Worm (Caenorhabditis elegans) whole organism, L1 larva: ENCODE measurements around the gene str-177.
A peak's percentile ranks its signal among the peaks of the same experiment; 100 is the strongest.

ENCODE experiments used
- C16A3.4 ChIP-seq: fragments of 150-350 bp; optimal IDR thresholded peaks from 2 replicates; lab custom pipeline; 2014; ENCODE audit warnings: missing biosample characterization, missing genetic modification characterization
- F16B12.6 ChIP-seq: fragments of 150-350 bp; optimal IDR thresholded peaks from 2 replicates; lab custom pipeline; 2014; ENCODE audit warnings: missing biosample characterization, missing genetic modification characterization
- aha-1 ChIP-seq: fragments of 150-350 bp; optimal IDR thresholded peaks from 2 replicates; lab custom pipeline; 2014; ENCODE audit warnings: missing biosample characterization, missing genetic modification characterization
- ama-1 ChIP-seq: fragments of 150-350 bp; optimal IDR thresholded peaks from 2 replicates; lab custom pipeline; 2014
- blmp-1 ChIP-seq: fragments of 150-350 bp; optimal IDR thresholded peaks from 2 replicates; lab custom pipeline; 2014; ENCODE audit warnings: missing biosample characterization, missing genetic modification characterization
- ceh-8 ChIP-seq: fragments of 200-800 bp; sonication (Bioruptor generic); optimal IDR thresholded peaks from 2 replicates; lab custom pipeline; 2018; ENCODE audit warnings: mild to moderate bottlenecking, missing genetic modification characterization, moderate library complexity, missing compliant biosample characterization
- ceh-82 ChIP-seq, 3 experiments: fragments of 150-350 bp in 1 of 3; sonication (generic microtip) in 2 of 3; optimal IDR thresholded peaks; 2 replicates each; lab custom pipeline; 2014 to 2017; ENCODE audit warnings: missing biosample characterization in 3 of 3, missing genetic modification characterization in 3 of 3
- dpl-1 ChIP-seq, 3 experiments: fragments of 150-350 bp in 2 of 3; sonication (generic microtip) in 1 of 3; optimal IDR thresholded peaks; 2 replicates each; lab custom pipeline; 2014 to 2017; ENCODE audit warnings: missing biosample characterization in 3 of 3, missing genetic modification characterization in 3 of 3, missing genetic modification reagents in 3 of 3
- egl-13 ChIP-seq: sonication (generic microtip); optimal IDR thresholded peaks from 2 replicates; lab custom pipeline; 2016; ENCODE audit warnings: missing genotype, missing genetic modification reagents, missing genetic modification characterization, missing compliant biosample characterization
- egl-27 ChIP-seq, 2 experiments: fragments of 150-350 bp in 1 of 2; sonication (generic microtip); optimal IDR thresholded peaks; 3 replicates each; lab custom pipeline; 2017 to 2018; ENCODE audit warnings: missing biosample characterization in 2 of 2, missing genetic modification characterization in 2 of 2, missing genetic modification reagents in 2 of 2
- elt-3 ChIP-seq, 6 experiments: fragments of 150-350 bp in 1 of 6; sonication (generic microtip); optimal IDR thresholded peaks; 2 replicates each; lab custom pipeline; 2017 to 2018; ENCODE audit warnings: missing biosample characterization in 6 of 6, missing genetic modification characterization in 6 of 6, inconsistent platforms in 1 of 6
- ets-5 ChIP-seq: fragments of 200-800 bp; sonication (Bioruptor generic); IDR thresholded peaks from 2 replicates; pipeline ENCODE4 v1.3.6; 2022; ENCODE audit warnings: missing genetic modification characterization, missing compliant biosample characterization
- fkh-4 ChIP-seq: sonication (generic microtip); optimal IDR thresholded peaks from 2 replicates; lab custom pipeline; 2016; ENCODE audit warnings: missing compliant biosample characterization, missing genetic modification characterization, borderline replicate concordance
- fkh-8 ChIP-seq: sonication (generic microtip); optimal IDR thresholded peaks from 2 replicates; lab custom pipeline; 2016; ENCODE audit warnings: mild to moderate bottlenecking, missing genetic modification characterization, missing compliant biosample characterization
- grh-1 ChIP-seq: fragments of 200-800 bp; sonication (Bioruptor generic); IDR thresholded peaks from 2 replicates; pipeline ENCODE4 v1.3.6; 2022; ENCODE audit warnings: missing genetic modification reagents, missing genetic modification characterization, missing compliant biosample characterization
- hlh-17 ChIP-seq: fragments of 200-800 bp; sonication (Bioruptor generic); optimal IDR thresholded peaks from 2 replicates; lab custom pipeline; 2018; ENCODE audit warnings: missing genetic modification characterization, mild to moderate bottlenecking, missing compliant biosample characterization, moderate library complexity, borderline replicate concordance
- hlh-4 ChIP-seq: sonication (generic microtip); optimal IDR thresholded peaks from 2 replicates; lab custom pipeline; 2016; ENCODE audit warnings: mild to moderate bottlenecking, missing genetic modification characterization, missing compliant biosample characterization
- isw-1 ChIP-seq: fragments of 200-800 bp; sonication (Bioruptor generic); IDR thresholded peaks from 2 replicates; pipeline ENCODE4 v1.3.6; 2022; ENCODE audit warnings: missing genetic modification characterization, missing compliant biosample characterization
- jun-1 ChIP-seq: fragments of 150-350 bp; optimal IDR thresholded peaks from 2 replicates; lab custom pipeline; 2014; ENCODE audit warnings: missing biosample characterization, missing genetic modification reagents, missing genetic modification characterization
- lin-13 ChIP-seq: fragments of 150-350 bp; optimal IDR thresholded peaks from 2 replicates; lab custom pipeline; 2014; ENCODE audit warnings: missing biosample characterization, missing genetic modification reagents, missing genetic modification characterization
- lin-14 ChIP-seq: fragments of 200-800 bp; sonication (Bioruptor generic); optimal IDR thresholded peaks from 2 replicates; lab custom pipeline; 2018; ENCODE audit warnings: mild to moderate bottlenecking, missing genetic modification characterization, moderate library complexity, missing compliant biosample characterization
- lin-35 ChIP-seq, 2 experiments: fragments of 150-350 bp; optimal IDR thresholded peaks; 2 replicates each; lab custom pipeline; 2014; ENCODE audit warnings: missing biosample characterization in 2 of 2, missing genetic modification characterization in 2 of 2, missing genetic modification reagents in 2 of 2
- lin-39 ChIP-seq: fragments of 150-350 bp; optimal IDR thresholded peaks from 2 replicates; lab custom pipeline; 2014; ENCODE audit warnings: missing biosample characterization, missing genetic modification reagents, missing genetic modification characterization
- lir-3 ChIP-seq: sonication (generic microtip); optimal IDR thresholded peaks from 2 replicates; lab custom pipeline; 2016; ENCODE audit warnings: mild to moderate bottlenecking, missing genetic modification characterization, moderate library complexity, missing compliant biosample characterization; ENCODE audit not compliant: poor library complexity
- lsy-2 ChIP-seq, 2 experiments: fragments of 150-350 bp; optimal IDR thresholded peaks; 2 replicates each; lab custom pipeline; 2014; ENCODE audit warnings: missing biosample characterization in 2 of 2, missing genetic modification characterization in 2 of 2
- mef-2 ChIP-seq: fragments of 150-350 bp; optimal IDR thresholded peaks from 2 replicates; lab custom pipeline; 2014; ENCODE audit warnings: missing biosample characterization, missing genetic modification characterization
- mep-1 ChIP-seq: fragments of 150-350 bp; optimal IDR thresholded peaks from 2 replicates; lab custom pipeline; 2014; ENCODE audit warnings: missing biosample characterization, missing genetic modification characterization
- nhr-19 ChIP-seq: fragments of 200-800 bp; sonication (Bioruptor generic); conservative IDR thresholded peaks from 2 replicates; pipeline ENCODE4 v1.3.6; 2022; ENCODE audit warnings: missing genetic modification characterization, missing compliant biosample characterization
- nhr-20 ChIP-seq: sonication (generic microtip); optimal IDR thresholded peaks from 2 replicates; lab custom pipeline; 2016; ENCODE audit warnings: mild to moderate bottlenecking, missing genetic modification characterization, missing compliant biosample characterization
- nhr-237 ChIP-seq: fragments of 150-350 bp; optimal IDR thresholded peaks from 2 replicates; lab custom pipeline; 2014; ENCODE audit warnings: missing biosample characterization, missing genetic modification characterization
- nhr-28 ChIP-seq: fragments of 150-350 bp; optimal IDR thresholded peaks from 2 replicates; lab custom pipeline; 2014; ENCODE audit warnings: missing biosample characterization, missing genetic modification characterization
- nhr-47 ChIP-seq: sonication (generic microtip); optimal IDR thresholded peaks from 2 replicates; lab custom pipeline; 2016; ENCODE audit warnings: mild to moderate bottlenecking, missing genetic modification characterization, moderate library complexity, missing compliant biosample characterization
- nhr-71 ChIP-seq: sonication (generic microtip); optimal IDR thresholded peaks from 2 replicates; lab custom pipeline; 2016; ENCODE audit warnings: mild to moderate bottlenecking, missing genetic modification characterization, moderate library complexity, missing compliant biosample characterization
- nhr-76 ChIP-seq: sonication (generic microtip); optimal IDR thresholded peaks from 2 replicates; lab custom pipeline; 2017; ENCODE audit warnings: missing biosample characterization, missing genetic modification characterization
- nhr-77 ChIP-seq: fragments of 150-350 bp; optimal IDR thresholded peaks from 2 replicates; lab custom pipeline; 2014; ENCODE audit warnings: missing biosample characterization, missing genetic modification characterization
- nhr-85 ChIP-seq: sonication (generic microtip); peaks from one replicate; lab custom pipeline; 2016; ENCODE audit warnings: missing genetic modification characterization, inconsistent platforms, missing compliant biosample characterization
- nhr-90 ChIP-seq: sonication (generic microtip); optimal IDR thresholded peaks from 2 replicates; lab custom pipeline; 2016; ENCODE audit warnings: mild to moderate bottlenecking, missing genetic modification characterization, missing compliant biosample characterization; ENCODE audit not compliant: poor library complexity
- pag-3 ChIP-seq: sonication (generic microtip); optimal IDR thresholded peaks from 2 replicates; lab custom pipeline; 2017; ENCODE audit warnings: missing genetic modification characterization, mild to moderate bottlenecking, missing compliant biosample characterization, antibody characterized with exemption, borderline replicate concordance; ENCODE audit not compliant: insufficient read depth
- snu-23 ChIP-seq: sonication (generic microtip); optimal IDR thresholded peaks from 2 replicates; lab custom pipeline; 2016; ENCODE audit warnings: missing genetic modification characterization, missing compliant biosample characterization
- sox-4 ChIP-seq: sonication (generic microtip); optimal IDR thresholded peaks from 2 replicates; lab custom pipeline; 2016; ENCODE audit warnings: missing genetic modification characterization, missing compliant biosample characterization
- sptf-1 ChIP-seq: fragments of 150-350 bp; optimal IDR thresholded peaks from 2 replicates; lab custom pipeline; 2014; ENCODE audit warnings: missing biosample characterization, missing genetic modification characterization
- tbx-2 ChIP-seq: sonication (generic microtip); optimal IDR thresholded peaks from 2 replicates; lab custom pipeline; 2016; ENCODE audit warnings: missing genetic modification characterization, missing compliant biosample characterization
- unc-62 ChIP-seq: fragments of 150-350 bp; optimal IDR thresholded peaks from 2 replicates; lab custom pipeline; 2014; ENCODE audit warnings: missing biosample characterization, missing genetic modification reagents, missing genetic modification characterization
- unc-86 ChIP-seq: sonication (generic microtip); optimal IDR thresholded peaks from 2 replicates; lab custom pipeline; 2016; ENCODE audit warnings: missing genetic modification characterization, missing compliant biosample characterization
- vab-15 ChIP-seq: sonication (generic microtip); optimal IDR thresholded peaks from 2 replicates; lab custom pipeline; 2017; ENCODE audit warnings: missing genotype, mild to moderate bottlenecking, missing genetic modification characterization, missing compliant biosample characterization
- xbp-1 ChIP-seq: sonication (generic microtip); optimal IDR thresholded peaks from 2 replicates; lab custom pipeline; 2016; ENCODE audit warnings: missing genetic modification characterization, missing compliant biosample characterization
- zag-1 ChIP-seq: fragments of 150-350 bp; optimal IDR thresholded peaks from 2 replicates; lab custom pipeline; 2014; ENCODE audit warnings: missing biosample characterization, missing genetic modification characterization
- zip-4 ChIP-seq: fragments of 200-800 bp; sonication (Bioruptor generic); optimal IDR thresholded peaks from 2 replicates; lab custom pipeline; 2018; ENCODE audit warnings: mild to moderate bottlenecking, missing genetic modification characterization, moderate library complexity, missing compliant biosample characterization
- ztf-4 ChIP-seq: fragments of 150-350 bp; optimal IDR thresholded peaks from 2 replicates; lab custom pipeline; 2014; ENCODE audit warnings: missing biosample characterization, missing genetic modification characterization

The str-177 gene

ce11 chrV:9165073-9165699, 33.6 kb downstream of the str-177 start, which contains the start of gene col-10:
Gene col-10, minus strand, starts transcription at chrV:9165307.
- no peak for TF ChIP-seq isw-1
- peak; percentile 60 for TF ChIP-seq pag-3 (tag; lab: Kevin White, UChicago)
- no peak for TF ChIP-seq C16A3.4 (tag; lab: Kevin White, UChicago)
- peak in 4 of 6 experiments; percentile 40 to 82 (median 62) for TF ChIP-seq elt-3 (tag; optimal IDR thresholded peaks at IDR 0.05; lab: Kevin White, UChicago)
- peak; percentile 64 for TF ChIP-seq blmp-1 (tag; lab: Kevin White, UChicago)
- TF ChIP-seq nhr-19 (GFP tag; lab: Robert Waterston, UW), result peak; percentile 31; the same call in 1 of the 2 replicates
- peak; percentile 26 for TF ChIP-seq mep-1 (tag; lab: Kevin White, UChicago)
- peak; percentile 29 for TF ChIP-seq ztf-4 (tag; lab: Kevin White, UChicago)
- TF ChIP-seq mef-2 (tag; lab: Kevin White, UChicago), result no peak
- peak; percentile 18; the same call in 1 of the 2 replicates for TF ChIP-seq grh-1 (GFP tag; lab: Robert Waterston, UW)
- peak; percentile 34 for TF ChIP-seq nhr-47 (tag; lab: Kevin White, UChicago)
- TF ChIP-seq ceh-82 (tag; optimal IDR thresholded peaks at IDR 0.05; lab: Kevin White, UChicago), result no peak
- TF ChIP-seq hlh-4 (tag; lab: Kevin White, UChicago), result no peak
- TF ChIP-seq snu-23, result peak; percentile 74
- peak; percentile 23 for TF ChIP-seq xbp-1 (tag; lab: Kevin White, UChicago)
- no peak for TF ChIP-seq unc-86 (tag; lab: Kevin White, UChicago)
- TF ChIP-seq nhr-28 (tag; lab: Kevin White, UChicago), result no peak
- peak; percentile 81 for TF ChIP-seq ama-1 (lab: Kevin White, UChicago)
- no peak for TF ChIP-seq aha-1 (tag; lab: Kevin White, UChicago)
- TF ChIP-seq zag-1 (tag; lab: Kevin White, UChicago), result no peak
- peak; percentile 98 for TF ChIP-seq nhr-85
- TF ChIP-seq lin-14 (GFP tag; lab: Kevin White, UChicago), result peak; percentile 91
- peak; percentile 71 for TF ChIP-seq nhr-71
- peak in 1 of 2 experiments; percentile 7 for TF ChIP-seq lsy-2 (tag; optimal IDR thresholded peaks at IDR 0.05; lab: Kevin White, UChicago)
- TF ChIP-seq fkh-4 (tag; lab: Kevin White, UChicago), result no peak
- TF ChIP-seq nhr-20 (tag; lab: Kevin White, UChicago), result peak; percentile 78
- TF ChIP-seq nhr-90, result peak; percentile 62
- TF ChIP-seq lin-39 (tag; lab: Kevin White, UChicago), result no peak
- no peak for TF ChIP-seq ceh-8
- peak in 1 of 3 experiments; percentile 9 for TF ChIP-seq dpl-1 (GFP tag; optimal IDR thresholded peaks at IDR 0.05; lab: Kevin White, UChicago)
- TF ChIP-seq, all 84 proteins: peak for 18

ce11 chrV:9163897-9164296, 34.9 kb downstream of the str-177 start:
- TF ChIP-seq nhr-90, result peak; percentile 10
- no peak for TF ChIP-seq egl-27 (tag; optimal IDR thresholded peaks at IDR 0.05; lab: Kevin White, UChicago)
- peak; percentile 21 for TF ChIP-seq nhr-47 (tag; lab: Kevin White, UChicago)
- no peak for TF ChIP-seq hlh-17 (GFP tag; lab: Kevin White, UChicago)
- TF ChIP-seq unc-62 (GFP tag; lab: Kevin White, UChicago), result no peak
- TF ChIP-seq lin-35 (GFP tag; optimal IDR thresholded peaks at IDR 0.05; lab: Kevin White, UChicago), result no peak
- no peak for TF ChIP-seq egl-13 (tag; lab: Kevin White, UChicago)
- TF ChIP-seq sptf-1 (tag; lab: Kevin White, UChicago), result no peak
- no peak for TF ChIP-seq hlh-4 (tag; lab: Kevin White, UChicago)
- TF ChIP-seq nhr-71, result peak; percentile 50
- TF ChIP-seq elt-3 (tag; optimal IDR thresholded peaks at IDR 0.05; lab: Kevin White, UChicago), result peak in 2 of 6 experiments; percentile 35 to 46
- no peak for TF ChIP-seq ceh-8
- no peak for TF ChIP-seq ceh-82 (tag; optimal IDR thresholded peaks at IDR 0.05; lab: Kevin White, UChicago)
- peak; percentile 42 for TF ChIP-seq jun-1 (tag; lab: Kevin White, UChicago)
- no peak for TF ChIP-seq ets-5 (GFP tag; lab: Robert Waterston, UW)
- TF ChIP-seq zip-4 (GFP tag; lab: Kevin White, UChicago), result no peak
- TF ChIP-seq xbp-1 (tag; lab: Kevin White, UChicago), result no peak
- no peak for TF ChIP-seq vab-15 (tag; lab: Kevin White, UChicago)
- no peak for TF ChIP-seq grh-1 (GFP tag; lab: Robert Waterston, UW)
- no peak for TF ChIP-seq nhr-237
- TF ChIP-seq fkh-8 (tag; lab: Kevin White, UChicago), result no peak
- no peak for TF ChIP-seq nhr-76
- TF ChIP-seq F16B12.6 (tag; lab: Kevin White, UChicago), result no peak
- TF ChIP-seq sox-4 (tag; lab: Kevin White, UChicago), result no peak
- no peak for TF ChIP-seq lin-13 (GFP tag; lab: Kevin White, UChicago)
- no peak for TF ChIP-seq lir-3 (tag; lab: Kevin White, UChicago)
- no peak for TF ChIP-seq nhr-77
- TF ChIP-seq nhr-85, result peak; percentile 70
- TF ChIP-seq tbx-2 (tag; lab: Kevin White, UChicago), result no peak
